Worm (Caenorhabditis elegans) whole organism, L2 larva: ENCODE results near the gene mboa-7.

Source experiments
- C34F6.9 ChIP-seq: fragments of 150-350 bp; optimal IDR thresholded peaks from 2 replicates; lab custom pipeline; 2014; ENCODE audit warnings: missing biosample characterization, missing genetic modification characterization
- F13H6.1 ChIP-seq: sonication (generic microtip); optimal IDR thresholded peaks from 2 replicates; lab custom pipeline; 2016; ENCODE audit warnings: missing genetic modification characterization, missing compliant biosample characterization
- R02D3.7 ChIP-seq: fragments of 150-350 bp; optimal IDR thresholded peaks from 2 replicates; lab custom pipeline; 2014; ENCODE audit warnings: missing biosample characterization, missing genetic modification characterization
- Y55F3AM.14 ChIP-seq: fragments of 200-800 bp; sonication (Bioruptor generic); optimal IDR thresholded peaks from 2 replicates; lab custom pipeline; 2018; ENCODE audit warnings: mild to moderate bottlenecking, missing genetic modification characterization, missing compliant biosample characterization
- ZK546.5 ChIP-seq: sonication (generic microtip); optimal IDR thresholded peaks from 2 replicates; lab custom pipeline; 2017; ENCODE audit warnings: missing biosample characterization, missing genetic modification characterization
- alr-1 ChIP-seq: fragments of 150-350 bp; optimal IDR thresholded peaks from 2 replicates; lab custom pipeline; 2014; ENCODE audit warnings: missing biosample characterization, missing genetic modification characterization
- aly-2 ChIP-seq: fragments of 150-350 bp; optimal IDR thresholded peaks from 2 replicates; lab custom pipeline; 2014; ENCODE audit warnings: missing biosample characterization, missing genetic modification characterization
- ama-1 ChIP-seq: fragments of 150-350 bp; optimal IDR thresholded peaks from 2 replicates; lab custom pipeline; 2018; ENCODE audit warnings: inconsistent platforms
- blmp-1 ChIP-seq: sonication (generic microtip); optimal IDR thresholded peaks from 2 replicates; lab custom pipeline; 2017; ENCODE audit warnings: missing genetic modification characterization, mild to moderate bottlenecking, missing compliant biosample characterization, antibody characterized with exemption, moderate library complexity; ENCODE audit not compliant: insufficient read depth
- ceh-16 ChIP-seq: fragments of 150-350 bp; optimal IDR thresholded peaks from 2 replicates; lab custom pipeline; 2014; ENCODE audit warnings: missing biosample characterization, missing genetic modification characterization
- ceh-82 ChIP-seq: fragments of 150-350 bp; optimal IDR thresholded peaks from 2 replicates; lab custom pipeline; 2014; ENCODE audit warnings: missing biosample characterization, missing genetic modification characterization
- crh-2 ChIP-seq: sonication (generic microtip); optimal IDR thresholded peaks from 2 replicates; lab custom pipeline; 2017; ENCODE audit warnings: missing biosample characterization, missing genetic modification characterization
- dmd-4 ChIP-seq: sonication (generic microtip); optimal IDR thresholded peaks from 2 replicates; lab custom pipeline; 2017; ENCODE audit warnings: missing biosample characterization, missing genetic modification characterization
- egl-27 ChIP-seq: sonication (generic microtip); optimal IDR thresholded peaks from 3 replicates; lab custom pipeline; 2017; ENCODE audit warnings: missing biosample characterization, missing genetic modification reagents, missing genetic modification characterization
- elt-1 ChIP-seq: fragments of 150-350 bp; optimal IDR thresholded peaks from 2 replicates; lab custom pipeline; 2014; ENCODE audit warnings: missing biosample characterization, missing genetic modification characterization
- elt-3 ChIP-seq: sonication (generic microtip); optimal IDR thresholded peaks from 2 replicates; lab custom pipeline; 2017; ENCODE audit warnings: missing biosample characterization, missing genetic modification characterization
- fos-1 ChIP-seq: fragments of 150-350 bp; optimal IDR thresholded peaks from 2 replicates; lab custom pipeline; 2014; ENCODE audit warnings: missing biosample characterization, missing genetic modification characterization
- gmeb-1 ChIP-seq: fragments of 150-350 bp; optimal IDR thresholded peaks from 2 replicates; lab custom pipeline; 2014; ENCODE audit warnings: missing biosample characterization, missing genetic modification characterization
- lin-11 ChIP-seq: fragments of 150-350 bp; sonication (generic microtip); optimal IDR thresholded peaks from 2 replicates; lab custom pipeline; 2014; ENCODE audit warnings: missing biosample characterization, missing genetic modification characterization, inconsistent platforms, mixed read lengths
- lin-13 ChIP-seq: fragments of 150-350 bp; optimal IDR thresholded peaks from 2 replicates; lab custom pipeline; 2014; ENCODE audit warnings: missing biosample characterization, missing genetic modification reagents, missing genetic modification characterization
- lin-39 ChIP-seq: fragments of 150-350 bp; optimal IDR thresholded peaks from 2 replicates; lab custom pipeline; 2014; ENCODE audit warnings: missing biosample characterization, missing genetic modification reagents, missing genetic modification characterization
- lsy-2 ChIP-seq, 2 experiments: fragments of 150-350 bp in 1 of 2; sonication (generic microtip) in 1 of 2; optimal IDR thresholded peaks; 2 replicates each; lab custom pipeline; 2014 to 2017; ENCODE audit warnings: missing biosample characterization in 2 of 2, missing genetic modification characterization in 2 of 2
- mab-5 ChIP-seq: fragments of 150-350 bp; optimal IDR thresholded peaks from 2 replicates; lab custom pipeline; 2014; ENCODE audit warnings: missing biosample characterization, missing genetic modification characterization
- mbf-1 ChIP-seq: sonication (generic microtip); optimal IDR thresholded peaks from 2 replicates; lab custom pipeline; 2017; ENCODE audit warnings: missing biosample characterization, missing genetic modification characterization
- mdl-1 ChIP-seq, 2 experiments: fragments of 150-350 bp in 1 of 2; sonication (generic microtip) in 1 of 2; optimal IDR thresholded peaks; 2 replicates each; lab custom pipeline; 2017; ENCODE audit warnings: missing biosample characterization in 2 of 2, missing genetic modification characterization in 2 of 2
- nhr-10 ChIP-seq: sonication (generic microtip); optimal IDR thresholded peaks from 2 replicates; lab custom pipeline; 2017; ENCODE audit warnings: missing biosample characterization, missing genetic modification characterization
- nhr-11 ChIP-seq: fragments of 150-350 bp; optimal IDR thresholded peaks from 2 replicates; lab custom pipeline; 2014; ENCODE audit warnings: missing biosample characterization, missing genetic modification characterization
- nhr-12 ChIP-seq: fragments of 150-350 bp; optimal IDR thresholded peaks from 2 replicates; lab custom pipeline; 2014; ENCODE audit warnings: missing biosample characterization, missing genetic modification characterization
- nhr-129 ChIP-seq: fragments of 150-350 bp; optimal IDR thresholded peaks from 2 replicates; lab custom pipeline; 2014; ENCODE audit warnings: missing biosample characterization, missing genetic modification characterization
- nhr-21 ChIP-seq: fragments of 150-350 bp; optimal IDR thresholded peaks from 2 replicates; lab custom pipeline; 2014; ENCODE audit warnings: missing biosample characterization, missing genetic modification characterization
- nhr-23 ChIP-seq: fragments of 150-350 bp; optimal IDR thresholded peaks from 2 replicates; lab custom pipeline; 2014; ENCODE audit warnings: missing biosample characterization, missing genetic modification reagents, missing genetic modification characterization
- nhr-237 ChIP-seq: fragments of 150-350 bp; optimal IDR thresholded peaks from 2 replicates; lab custom pipeline; 2014; ENCODE audit warnings: missing biosample characterization, missing genetic modification characterization
- nhr-25 ChIP-seq: fragments of 150-350 bp; sonication (generic microtip); optimal IDR thresholded peaks from 3 replicates; lab custom pipeline; 2014; ENCODE audit warnings: missing biosample characterization, missing genetic modification characterization
- nhr-6 ChIP-seq: fragments of 150-350 bp; optimal IDR thresholded peaks from 2 replicates; lab custom pipeline; 2014; ENCODE audit warnings: missing biosample characterization, missing genetic modification characterization
- nhr-77 ChIP-seq: fragments of 150-350 bp; optimal IDR thresholded peaks from 2 replicates; lab custom pipeline; 2014; ENCODE audit warnings: missing biosample characterization, missing genetic modification characterization
- peb-1 ChIP-seq: fragments of 150-350 bp; optimal IDR thresholded peaks from 2 replicates; lab custom pipeline; 2014; ENCODE audit warnings: missing biosample characterization, missing genetic modification characterization
- sem-4 ChIP-seq: fragments of 150-350 bp; optimal IDR thresholded peaks from 2 replicates; lab custom pipeline; 2014; ENCODE audit warnings: missing biosample characterization, missing genetic modification reagents, missing genetic modification characterization
- skn-1 ChIP-seq: sonication (generic microtip); optimal IDR thresholded peaks from 2 replicates; lab custom pipeline; 2017; ENCODE audit warnings: missing biosample characterization, missing genetic modification characterization
- sma-3 ChIP-seq: sonication (generic microtip); optimal IDR thresholded peaks from 2 replicates; lab custom pipeline; 2016; ENCODE audit warnings: missing genetic modification reagents, missing genetic modification characterization, missing compliant biosample characterization
- sma-9 ChIP-seq, 2 experiments: fragments of 150-350 bp in 1 of 2; sonication (generic microtip) in 1 of 2; optimal IDR thresholded peaks; 2 replicates each; lab custom pipeline; 2014 to 2016; ENCODE audit warnings: missing genetic modification characterization in 2 of 2, mild to moderate bottlenecking in 1 of 2, missing biosample characterization in 1 of 2, missing compliant biosample characterization in 1 of 2, missing genetic modification reagents in 1 of 2, moderate library complexity in 1 of 2
- snpc-4 ChIP-seq: fragments of 150-350 bp; optimal IDR thresholded peaks from 2 replicates; lab custom pipeline; 2014; ENCODE audit warnings: missing biosample characterization, missing genetic modification characterization
- unc-39 ChIP-seq: fragments of 150-350 bp; optimal IDR thresholded peaks from 2 replicates; lab custom pipeline; 2014; ENCODE audit warnings: missing biosample characterization, missing genetic modification characterization
- unc-55 ChIP-seq: fragments of 150-350 bp; sonication (generic microtip); optimal IDR thresholded peaks from 3 replicates; lab custom pipeline; 2014; ENCODE audit warnings: missing biosample characterization, missing genetic modification reagents, missing genetic modification characterization
- unc-62 ChIP-seq: fragments of 150-350 bp; optimal IDR thresholded peaks from 2 replicates; lab custom pipeline; 2014; ENCODE audit warnings: missing biosample characterization, missing genetic modification reagents, missing genetic modification characterization
- zag-1 ChIP-seq: fragments of 150-350 bp; optimal IDR thresholded peaks from 2 replicates; lab custom pipeline; 2014; ENCODE audit warnings: missing biosample characterization, missing genetic modification characterization
- ztf-1 ChIP-seq: fragments of 200-800 bp; sonication (Bioruptor generic); conservative IDR thresholded peaks from 2 replicates; pipeline ENCODE4 v1.3.6; 2022; ENCODE audit warnings: missing genetic modification characterization, missing compliant biosample characterization
- ztf-11 ChIP-seq: sonication (generic microtip); optimal IDR thresholded peaks from 2 replicates; lab custom pipeline; 2017; ENCODE audit warnings: missing biosample characterization, missing genetic modification characterization
- ztf-4 ChIP-seq: fragments of 150-350 bp; optimal IDR thresholded peaks from 2 replicates; lab custom pipeline; 2014; ENCODE audit warnings: missing biosample characterization, missing genetic modification characterization

The mboa-7 gene

ce11 chrX:10568385-10569149 lies 44.2 kb upstream of the mboa-7 start:
- TF ChIP-seq aly-2 (tag; lab: Kevin White, UChicago): no peak
- TF ChIP-seq fos-1: peak; percentile 87
- TF ChIP-seq snpc-4 (tag; lab: Kevin White, UChicago): peak; percentile 59
- peak; percentile 81 for TF ChIP-seq alr-1 (tag; lab: Kevin White, UChicago)
- peak; percentile 78 for TF ChIP-seq unc-39
- peak; percentile 95 for TF ChIP-seq C34F6.9 (tag; lab: Kevin White, UChicago)
- peak; percentile 80 for TF ChIP-seq lin-11 (tag; lab: Kevin White, UChicago)
- peak; percentile 86 to 98 for TF ChIP-seq mdl-1 (tag; optimal IDR thresholded peaks at IDR 0.05; lab: Kevin White, UChicago)
- TF ChIP-seq dmd-4 (tag; lab: Kevin White, UChicago): no peak
- peak; percentile 100 for TF ChIP-seq F13H6.1 (tag; lab: Kevin White, UChicago)
- TF ChIP-seq nhr-129 (tag; lab: Kevin White, UChicago): peak; percentile 91
- TF ChIP-seq ceh-82: peak; percentile 41
- peak; percentile 29 for TF ChIP-seq blmp-1
- TF ChIP-seq lin-39 (tag; lab: Kevin White, UChicago): peak; percentile 33
- peak; percentile 53 for TF ChIP-seq ztf-4 (tag; lab: Kevin White, UChicago)
- peak; percentile 96 for TF ChIP-seq peb-1 (tag; lab: Kevin White, UChicago)
- peak; percentile 84 for TF ChIP-seq zag-1 (tag; lab: Kevin White, UChicago)
- TF ChIP-seq elt-3 (tag; lab: Kevin White, UChicago): no peak
- peak; percentile 47 for TF ChIP-seq skn-1 (tag; lab: Kevin White, UChicago)
- TF ChIP-seq lin-13: peak; percentile 88
- peak; percentile 93 for TF ChIP-seq egl-27 (tag; lab: Kevin White, UChicago)
- TF ChIP-seq nhr-21 (tag; lab: Kevin White, UChicago): peak; percentile 95
- peak; percentile 87 for TF ChIP-seq Y55F3AM.14 (GFP tag; lab: Kevin White, UChicago)
- TF ChIP-seq ama-1: peak; percentile 92
- peak; percentile 38 for TF ChIP-seq ZK546.5
- TF ChIP-seq R02D3.7 (tag; lab: Kevin White, UChicago): no peak
- TF ChIP-seq nhr-6: peak; percentile 89
- no peak for TF ChIP-seq nhr-12
- TF ChIP-seq sma-3 (GFP tag; lab: Kevin White, UChicago): peak; percentile 96
- TF ChIP-seq mab-5: peak; percentile 88
- TF ChIP-seq nhr-25: peak; percentile 93
- no peak for TF ChIP-seq ztf-1 (GFP tag; lab: Robert Waterston, UW)
- TF ChIP-seq ztf-11 (tag; lab: Kevin White, UChicago): peak; percentile 81
- TF ChIP-seq elt-1: no peak
- peak; percentile 28 for TF ChIP-seq nhr-77 (tag; lab: Kevin White, UChicago)
- peak; percentile 66 for TF ChIP-seq nhr-237 (tag; lab: Kevin White, UChicago)
- peak; percentile 96 for TF ChIP-seq crh-2 (tag; lab: Kevin White, UChicago)
- peak; percentile 64 to 88 for TF ChIP-seq lsy-2 (tag; optimal IDR thresholded peaks at IDR 0.05; lab: Kevin White, UChicago)
- no peak for TF ChIP-seq nhr-23 (tag; lab: Kevin White, UChicago)
- peak; percentile 89 for TF ChIP-seq ceh-16 (tag; lab: Kevin White, UChicago)
- peak; percentile 92 for TF ChIP-seq sem-4 (tag; lab: Kevin White, UChicago)
- peak; percentile 68 for TF ChIP-seq nhr-11
- peak; percentile 95 for TF ChIP-seq sma-9 (GFP tag; optimal IDR thresholded peaks at IDR 0.05; lab: Kevin White, UChicago)
- TF ChIP-seq sma-9 (tag; optimal IDR thresholded peaks at IDR 0.05; lab: Kevin White, UChicago): no peak
- TF ChIP-seq mbf-1 (tag; lab: Kevin White, UChicago): peak; percentile 8
- TF ChIP-seq gmeb-1: peak; percentile 67
- peak; percentile 75 for TF ChIP-seq nhr-10 (tag; lab: Kevin White, UChicago)
- TF ChIP-seq unc-55 (GFP tag; lab: Kevin White, UChicago): peak; percentile 94
- peak; percentile 31 for TF ChIP-seq unc-62 (GFP tag; lab: Kevin White, UChicago)
- TF ChIP-seq, all 48 proteins: peak for 40
